Worm (Caenorhabditis elegans) whole organism, mixed stage, embryonic: ENCODE measurements around the gene cest-13.

Experiments
- M03D4.4 ChIP-seq: sonication (generic microtip); optimal IDR thresholded peaks from 2 replicates; lab custom pipeline; 2017; ENCODE audit warnings: mild to moderate bottlenecking, missing genetic modification characterization, missing compliant biosample characterization
- bed-3 ChIP-seq: fragments of 200-800 bp; sonication (Bioruptor generic); optimal IDR thresholded peaks from 3 replicates; lab custom pipeline; 2018; ENCODE audit warnings: mild to moderate bottlenecking, missing genetic modification characterization, moderate library complexity, missing compliant biosample characterization
- blmp-1 ChIP-seq: fragments of 150-350 bp; optimal IDR thresholded peaks from 2 replicates; lab custom pipeline; 2014; ENCODE audit warnings: missing biosample characterization, missing genetic modification characterization
- ceh-39 ChIP-seq: fragments of 150-350 bp; optimal IDR thresholded peaks from 2 replicates; lab custom pipeline; 2014; ENCODE audit warnings: missing biosample characterization, missing genetic modification characterization
- ceh-43 ChIP-seq: fragments of 200-800 bp; sonication (Bioruptor generic); optimal IDR thresholded peaks from 2 replicates; lab custom pipeline; 2018; ENCODE audit warnings: mild to moderate bottlenecking, missing genetic modification characterization, moderate library complexity, missing compliant biosample characterization
- ceh-83 ChIP-seq: fragments of 200-800 bp; sonication (Bioruptor generic); optimal IDR thresholded peaks from 2 replicates; lab custom pipeline; 2018; ENCODE audit warnings: mild to moderate bottlenecking, missing genetic modification characterization, missing compliant biosample characterization
- ces-1 ChIP-seq: fragments of 150-350 bp; optimal IDR thresholded peaks from 2 replicates; lab custom pipeline; 2014; ENCODE audit warnings: missing biosample characterization, missing genetic modification reagents, missing genetic modification characterization
- cnd-1 ChIP-seq: fragments of 200-800 bp; sonication (Bioruptor generic); optimal IDR thresholded peaks from 2 replicates; lab custom pipeline; 2018; ENCODE audit warnings: mild to moderate bottlenecking, missing genetic modification characterization, missing compliant biosample characterization
- drap-1 ChIP-seq: fragments of 200-800 bp; sonication (Bioruptor generic); optimal IDR thresholded peaks from 3 replicates; lab custom pipeline; 2018; ENCODE audit warnings: mild to moderate bottlenecking, missing genetic modification characterization, missing compliant biosample characterization
- elt-1 ChIP-seq: sonication (generic microtip); optimal IDR thresholded peaks from 2 replicates; lab custom pipeline; 2017; ENCODE audit warnings: missing genetic modification characterization, mild to moderate bottlenecking, missing compliant biosample characterization, antibody characterized with exemption, moderate library complexity, borderline replicate concordance; ENCODE audit not compliant: insufficient read depth
- elt-3 ChIP-seq: fragments of 150-350 bp; optimal IDR thresholded peaks from 2 replicates; lab custom pipeline; 2014; ENCODE audit warnings: missing biosample characterization, missing genetic modification characterization
- flh-1 ChIP-seq: fragments of 200-800 bp; sonication (Bioruptor generic); optimal IDR thresholded peaks from 2 replicates; lab custom pipeline; 2018; ENCODE audit warnings: mild to moderate bottlenecking, missing genetic modification characterization, moderate library complexity, missing compliant biosample characterization
- ham-2 ChIP-seq: fragments of 200-800 bp; sonication (Bioruptor generic); optimal IDR thresholded peaks from 2 replicates; lab custom pipeline; 2018; ENCODE audit warnings: mild to moderate bottlenecking, missing genetic modification characterization, missing compliant biosample characterization
- hlh-1 ChIP-seq: fragments of 150-350 bp; optimal IDR thresholded peaks from 2 replicates; lab custom pipeline; 2014; ENCODE audit warnings: missing biosample characterization, missing genetic modification reagents, missing genetic modification characterization
- lin-13 ChIP-seq: fragments of 150-350 bp; optimal IDR thresholded peaks from 2 replicates; lab custom pipeline; 2014; ENCODE audit warnings: missing biosample characterization, missing genetic modification characterization
- lin-32 ChIP-seq: fragments of 200-800 bp; sonication (Bioruptor generic); optimal IDR thresholded peaks from 2 replicates; lab custom pipeline; 2018; ENCODE audit warnings: mild to moderate bottlenecking, missing genetic modification characterization, missing compliant biosample characterization
- lsy-2 ChIP-seq: fragments of 150-350 bp; optimal IDR thresholded peaks from 2 replicates; lab custom pipeline; 2014; ENCODE audit warnings: missing biosample characterization, missing genetic modification characterization
- mab-5 ChIP-seq: fragments of 150-350 bp; optimal IDR thresholded peaks from 2 replicates; lab custom pipeline; 2014; ENCODE audit warnings: missing biosample characterization, missing genetic modification characterization
- mep-1 ChIP-seq: fragments of 150-350 bp; optimal IDR thresholded peaks from 2 replicates; lab custom pipeline; 2017; ENCODE audit warnings: missing biosample characterization, missing genetic modification reagents, missing genetic modification characterization, inconsistent platforms
- mls-2 ChIP-seq: sonication (generic microtip); optimal IDR thresholded peaks from 2 replicates; lab custom pipeline; 2016; ENCODE audit warnings: mild to moderate bottlenecking, missing genetic modification characterization, moderate library complexity, missing compliant biosample characterization
- nhr-12 ChIP-seq: fragments of 150-350 bp; optimal IDR thresholded peaks from 2 replicates; lab custom pipeline; 2014; ENCODE audit warnings: missing biosample characterization, missing genetic modification characterization
- nhr-2 ChIP-seq: fragments of 150-350 bp; optimal IDR thresholded peaks from 2 replicates; lab custom pipeline; 2014; ENCODE audit warnings: missing biosample characterization, missing genetic modification characterization
- nhr-237 ChIP-seq: fragments of 150-350 bp; optimal IDR thresholded peaks from 2 replicates; lab custom pipeline; 2014; ENCODE audit warnings: missing biosample characterization, missing genetic modification characterization
- nhr-76 ChIP-seq: sonication (generic microtip); optimal IDR thresholded peaks from 2 replicates; lab custom pipeline; 2017; ENCODE audit warnings: missing biosample characterization, missing genetic modification characterization
- pha-4 ChIP-seq: fragments of 150-350 bp; optimal IDR thresholded peaks from 2 replicates; lab custom pipeline; 2018; ENCODE audit warnings: missing biosample characterization, missing genetic modification reagents, missing genetic modification characterization
- sptf-1 ChIP-seq: sonication (generic microtip); optimal IDR thresholded peaks from 2 replicates; lab custom pipeline; 2017; ENCODE audit warnings: mild to moderate bottlenecking, missing genetic modification characterization, moderate library complexity, missing compliant biosample characterization
- tbx-8 ChIP-seq: fragments of 200-800 bp; sonication (Bioruptor generic); optimal IDR thresholded peaks from 2 replicates; lab custom pipeline; 2018; ENCODE audit warnings: mild to moderate bottlenecking, missing genetic modification characterization, moderate library complexity, missing compliant biosample characterization
- unc-120 ChIP-seq: sonication (generic microtip); optimal IDR thresholded peaks from 2 replicates; lab custom pipeline; 2017; ENCODE audit warnings: missing genetic modification characterization, missing compliant biosample characterization; ENCODE audit not compliant: poor library complexity, severe bottlenecking
- unc-62 ChIP-seq: fragments of 150-350 bp; optimal IDR thresholded peaks from 2 replicates; lab custom pipeline; 2014; ENCODE audit warnings: missing biosample characterization, missing genetic modification reagents, missing genetic modification characterization
- zip-8 ChIP-seq: fragments of 150-350 bp; optimal IDR thresholded peaks from 2 replicates; lab custom pipeline; 2014; ENCODE audit warnings: missing biosample characterization, missing genetic modification characterization

Gene cest-13

ce11 chrX:13726874-13727343, 33.1 kb upstream of the cest-13 start, which contains the start of gene pix-1:
TSS of gene pix-1 (plus strand) at chrX:13727293.
- TF ChIP-seq lsy-2 (tag; lab: Kevin White, UChicago): peak; percentile 33
- TF ChIP-seq unc-62 (GFP tag; lab: Kevin White, UChicago): peak; percentile 16
- TF ChIP-seq ces-1 (GFP tag; lab: Kevin White, UChicago): peak; percentile 33
- peak; percentile 63 for TF ChIP-seq mep-1
- TF ChIP-seq cnd-1 (tag; lab: Kevin White, UChicago): no peak
- TF ChIP-seq elt-1 (tag; lab: Kevin White, UChicago): no peak
- TF ChIP-seq lin-13: peak; percentile 62
- TF ChIP-seq hlh-1 (tag; lab: Kevin White, UChicago): peak; percentile 47
- peak; percentile 11 for TF ChIP-seq nhr-2
- TF ChIP-seq ham-2 (GFP tag; lab: Kevin White, UChicago): no peak
- TF ChIP-seq ceh-39 (tag; lab: Kevin White, UChicago): peak; percentile 84
- no peak for TF ChIP-seq unc-120 (tag; lab: Kevin White, UChicago)

- TF ChIP-seq M03D4.4 (tag; lab: Kevin White, UChicago) (no peak), ceh-83 (GFP tag; lab: Kevin White, UChicago) (no peak), unc-62 (GFP tag; lab: Kevin White, UChicago) (no peak), mls-2 (tag; lab: Kevin White, UChicago) (no peak), sptf-1 (tag; lab: Kevin White, UChicago) (no peak)
Measured at ce11 chrX:13728991-13729390, 31.0 kb upstream of the cest-13 start.

ce11 chrX:13729724-13730123, 30.3 kb upstream of the cest-13 start:
- TF ChIP-seq ces-1 (GFP tag; lab: Kevin White, UChicago): no peak
- no peak for TF ChIP-seq ham-2 (GFP tag; lab: Kevin White, UChicago)
- no peak for TF ChIP-seq blmp-1 (tag; lab: Kevin White, UChicago)
- TF ChIP-seq lin-13: no peak
- no peak for TF ChIP-seq lsy-2 (tag; lab: Kevin White, UChicago)
- TF ChIP-seq nhr-237: no peak
- TF ChIP-seq mep-1: no peak
- TF ChIP-seq elt-1 (tag; lab: Kevin White, UChicago): no peak
- no peak for TF ChIP-seq bed-3 (GFP tag; lab: Kevin White, UChicago)
- no peak for TF ChIP-seq unc-120 (tag; lab: Kevin White, UChicago)
- TF ChIP-seq ceh-39 (tag; lab: Kevin White, UChicago): no peak
- no peak for TF ChIP-seq flh-1
- TF ChIP-seq nhr-12 (tag; lab: Kevin White, UChicago): no peak
- TF ChIP-seq zip-8 (tag; lab: Kevin White, UChicago): no peak
- TF ChIP-seq elt-3 (tag; lab: Kevin White, UChicago): no peak
- TF ChIP-seq mab-5: no peak
- no peak for TF ChIP-seq nhr-76 (tag; lab: Kevin White, UChicago)
- no peak for TF ChIP-seq hlh-1 (tag; lab: Kevin White, UChicago)

- TF ChIP-seq unc-120 (tag; lab: Kevin White, UChicago) (peak; percentile 85), sptf-1 (tag; lab: Kevin White, UChicago) (peak; percentile 29), mep-1 (no peak), cnd-1 (tag; lab: Kevin White, UChicago) (no peak), mls-2 (tag; lab: Kevin White, UChicago) (peak; percentile 29), drap-1 (peak; percentile 20), flh-1 (no peak), pha-4 (no peak), tbx-8 (GFP tag; lab: Kevin White, UChicago) (no peak), nhr-76 (tag; lab: Kevin White, UChicago) (no peak), nhr-237 (no peak), zip-8 (tag; lab: Kevin White, UChicago) (no peak), unc-62 (GFP tag; lab: Kevin White, UChicago) (no peak), ceh-43 (GFP tag; lab: Kevin White, UChicago) (no peak), ham-2 (GFP tag; lab: Kevin White, UChicago) (no peak), lin-32 (GFP tag; lab: Kevin White, UChicago) (peak; percentile 17)
- TF ChIP-seq, all 35 proteins: peak for 5
Measured at ce11 chrX:13730209-13730975, 29.6 kb upstream of the cest-13 start.
